Fruit fly (Drosophila melanogaster) whole organism, adult: ENCODE measurements around the gene SmydA-4.

Experiments
- CG14711 ChIP-seq: fragments of 200-800 bp; sonication (Bioruptor generic); optimal IDR thresholded peaks from 2 replicates; lab custom pipeline; 2018; ENCODE audit warnings: missing biosample characterization, mild to moderate bottlenecking, missing genetic modification characterization, moderate library complexity
- CG5204 ChIP-seq: fragments of 200-800 bp; sonication (Bioruptor generic); optimal IDR thresholded peaks from 2 replicates; lab custom pipeline; 2016; ENCODE audit warnings: missing biosample characterization, missing genetic modification characterization
- CG7045 ChIP-seq: fragments of 200-800 bp; sonication (Bioruptor generic); optimal IDR thresholded peaks from 2 replicates; lab custom pipeline; 2017; ENCODE audit warnings: missing biosample characterization, mild to moderate bottlenecking, missing genetic modification characterization
- Clk ChIP-seq: fragments of 200-800 bp; sonication (Bioruptor generic); optimal IDR thresholded peaks from 2 replicates; lab custom pipeline; 2017; ENCODE audit warnings: missing biosample characterization, missing genetic modification characterization
- Hr96 ChIP-seq: fragments of 200-800 bp; sonication (Bioruptor generic); optimal IDR thresholded peaks from 2 replicates; lab custom pipeline; 2016; ENCODE audit warnings: missing biosample characterization, missing genetic modification characterization
- Mnt ChIP-seq: fragments of 200-800 bp; sonication (Bioruptor generic); optimal IDR thresholded peaks from 2 replicates; lab custom pipeline; 2016; ENCODE audit warnings: missing biosample characterization, mild to moderate bottlenecking, missing genetic modification characterization
- bab1 ChIP-seq: fragments of 200-800 bp; sonication (Bioruptor generic); optimal IDR thresholded peaks from 3 replicates; lab custom pipeline; 2019; ENCODE audit warnings: missing biosample characterization, mild to moderate bottlenecking, missing genetic modification characterization, moderate library complexity
- ovo ChIP-seq: fragments of 200-800 bp; sonication (Bioruptor generic); optimal IDR thresholded peaks from 2 replicates; lab custom pipeline; 2016; ENCODE audit warnings: missing biosample characterization, missing genetic modification characterization
- pad ChIP-seq: fragments of 200-800 bp; sonication (Bioruptor generic); optimal IDR thresholded peaks from 3 replicates; lab custom pipeline; 2017; ENCODE audit warnings: missing biosample characterization, missing genetic modification characterization, mild to moderate bottlenecking, moderate library complexity, missing genetic modification reagents
- tj ChIP-seq: fragments of 200-800 bp; sonication (Bioruptor generic); optimal IDR thresholded peaks from 3 replicates; lab custom pipeline; 2017; ENCODE audit warnings: missing biosample characterization, mild to moderate bottlenecking, missing genetic modification characterization, moderate library complexity

dm6 chrX:11092201-11092600 lies 47.6 kb downstream of the SmydA-4 start, which contains the start of gene CG2061:
- no peak for TF ChIP-seq CG7045 (GFP tag; lab: Kevin White, UChicago)
- TF ChIP-seq CG5204 (GFP tag; lab: Kevin White, UChicago) = no peak
- TF ChIP-seq bab1 (GFP tag; lab: Kevin White, UChicago) = no peak
- no peak for TF ChIP-seq Clk
- no peak for TF ChIP-seq tj (GFP tag; lab: Kevin White, UChicago)
- no peak for TF ChIP-seq Hr96 (GFP tag; lab: Kevin White, UChicago)
- no peak for TF ChIP-seq ovo (GFP tag; lab: Kevin White, UChicago)
- no peak for TF ChIP-seq Mnt (GFP tag; lab: Kevin White, UChicago)
- TF ChIP-seq pad (GFP tag; lab: Kevin White, UChicago) = no peak
- no peak for TF ChIP-seq CG14711 (tag; lab: Kevin White, UChicago)
